Fruit fly (Drosophila melanogaster) whole organism, embryonic: ENCODE results near the gene CG33158.

Experiments
- CG6683 ChIP-seq: fragments of 200-800 bp; sonication (Bioruptor generic); optimal IDR thresholded peaks from 2 replicates; lab custom pipeline; 2017; ENCODE audit warnings: missing biosample characterization, mild to moderate bottlenecking, missing genetic modification characterization, missing genetic modification reagents
- H2.0 ChIP-seq: fragments of 200-800 bp; sonication (Bioruptor generic); IDR thresholded peaks from 2 replicates; pipeline ENCODE4 v1.3.6; 2022; ENCODE audit warnings: missing biosample characterization, missing genetic modification characterization
- gcm ChIP-seq: fragments of 200-800 bp; sonication (Bioruptor generic); optimal IDR thresholded peaks from 2 replicates; lab custom pipeline; 2019; ENCODE audit warnings: missing biosample characterization, mild to moderate bottlenecking, missing genetic modification characterization, moderate library complexity
- nerfin-1 ChIP-seq: fragments of 200-800 bp; sonication (Bioruptor generic); optimal IDR thresholded peaks from 3 replicates; lab custom pipeline; 2019; ENCODE audit warnings: missing biosample characterization, mild to moderate bottlenecking, missing genetic modification characterization, moderate library complexity

DNA sequence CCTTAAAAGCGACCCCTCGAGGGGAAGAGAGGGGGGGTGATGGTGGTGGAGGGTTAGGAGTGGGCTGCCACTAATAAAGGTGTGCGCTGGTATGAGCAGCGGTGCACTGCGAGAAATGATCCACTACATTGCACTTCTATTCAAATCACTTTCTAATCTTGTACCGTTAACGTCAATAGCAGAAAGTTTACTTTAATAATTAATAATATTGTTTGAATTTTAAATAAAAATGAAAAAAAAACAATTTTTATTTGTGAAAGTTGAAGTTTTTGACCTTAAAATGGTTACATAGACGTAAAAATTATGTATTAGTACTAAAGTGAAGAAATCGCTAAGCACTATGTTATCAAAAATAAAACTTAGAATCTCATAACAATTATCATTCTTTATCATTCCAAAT lies 26.5 kb upstream of the CG33158 start:
- TF ChIP-seq gcm = no peak
- no peak for TF ChIP-seq CG6683 (GFP tag; lab: Kevin White, UChicago)
- TF ChIP-seq H2.0 = no peak
- peak; percentile 17 for TF ChIP-seq nerfin-1 (tag; lab: Kevin White, UChicago)
